Fruit fly (Drosophila melanogaster) whole organism, embryonic: ENCODE results near the gene CG15891.

Source experiments
- ATbp ChIP-seq: fragments of 200-800 bp; sonication (Bioruptor generic); optimal IDR thresholded peaks from 2 replicates; lab custom pipeline; 2017; ENCODE audit warnings: missing biosample characterization, mild to moderate bottlenecking, missing genetic modification characterization, missing genetic modification reagents
- Atf6 ChIP-seq: fragments of 200-800 bp; sonication (Bioruptor generic); IDR thresholded peaks from 2 replicates; pipeline ENCODE4 v1.3.6; 2022; ENCODE audit warnings: missing biosample characterization, missing genetic modification characterization
- CG10147 ChIP-seq: fragments of 200-800 bp; sonication (Bioruptor generic); optimal IDR thresholded peaks from 2 replicates; lab custom pipeline; 2019; ENCODE audit warnings: missing biosample characterization, mild to moderate bottlenecking, missing genetic modification characterization, moderate library complexity
- CG1024 ChIP-seq: fragments of 200-800 bp; sonication (Bioruptor generic); IDR thresholded peaks from 2 replicates; pipeline ENCODE4 v1.3.6; 2022; ENCODE audit warnings: missing biosample characterization, missing genetic modification characterization
- CG10274 ChIP-seq: fragments of 200-800 bp; sonication (Bioruptor generic); optimal IDR thresholded peaks from 3 replicates; lab custom pipeline; 2017; ENCODE audit warnings: missing biosample characterization, mild to moderate bottlenecking, missing genetic modification characterization
- CG10462 ChIP-seq: fragments of 200-800 bp; sonication (Bioruptor generic); optimal IDR thresholded peaks from 2 replicates; lab custom pipeline; 2016; ENCODE audit warnings: missing biosample characterization, missing genetic modification characterization
- CG10543 ChIP-seq: fragments of 200-800 bp; sonication (Bioruptor generic); optimal IDR thresholded peaks from 3 replicates; lab custom pipeline; 2017; ENCODE audit warnings: missing biosample characterization, mild to moderate bottlenecking, missing genetic modification characterization, moderate library complexity
- CG10654 ChIP-seq: fragments of 200-800 bp; sonication (Bioruptor generic); optimal IDR thresholded peaks from 2 replicates; lab custom pipeline; 2016; ENCODE audit warnings: missing biosample characterization, missing genetic modification characterization
- CG10979 ChIP-seq: fragments of 200-800 bp; sonication (Bioruptor generic); optimal IDR thresholded peaks from 2 replicates; lab custom pipeline; 2018; ENCODE audit warnings: missing biosample characterization, mild to moderate bottlenecking, missing genetic modification characterization, moderate library complexity
- CG11456 ChIP-seq: fragments of 200-800 bp; sonication (Bioruptor generic); IDR thresholded peaks from 3 replicates; pipeline ENCODE4 v1.3.6; 2022; ENCODE audit warnings: missing biosample characterization, missing genetic modification characterization
- CG11696 ChIP-seq: fragments of 200-800 bp; sonication (Bioruptor generic); IDR thresholded peaks from 2 replicates; pipeline ENCODE4 v1.3.6; 2022; ENCODE audit warnings: missing biosample characterization, missing genetic modification characterization
- CG12071 ChIP-seq: fragments of 200-800 bp; sonication (Bioruptor generic); optimal IDR thresholded peaks from 3 replicates; lab custom pipeline; 2018; ENCODE audit warnings: missing biosample characterization, mild to moderate bottlenecking, missing genetic modification characterization
- CG12942 ChIP-seq: fragments of 200-800 bp; sonication (Bioruptor generic); optimal IDR thresholded peaks from 3 replicates; lab custom pipeline; 2016; ENCODE audit warnings: missing biosample characterization, missing genetic modification characterization
- CG13296 ChIP-seq: fragments of 200-800 bp; sonication (Bioruptor generic); optimal IDR thresholded peaks from 3 replicates; lab custom pipeline; 2018; ENCODE audit warnings: missing biosample characterization, mild to moderate bottlenecking, missing genetic modification characterization
- CG14710 ChIP-seq: fragments of 200-800 bp; sonication (Bioruptor generic); optimal IDR thresholded peaks from 3 replicates; lab custom pipeline; 2019; ENCODE audit warnings: missing biosample characterization, mild to moderate bottlenecking, missing genetic modification characterization, moderate library complexity
- CG14965 ChIP-seq: fragments of 200-800 bp; sonication (Bioruptor generic); optimal IDR thresholded peaks from 2 replicates; lab custom pipeline; 2016; ENCODE audit warnings: missing biosample characterization, missing genetic modification characterization, borderline replicate concordance
- CG2678 ChIP-seq: fragments of 200-800 bp; sonication (Bioruptor generic); optimal IDR thresholded peaks from 3 replicates; lab custom pipeline; 2019; ENCODE audit warnings: missing biosample characterization, mild to moderate bottlenecking, missing genetic modification characterization, moderate library complexity
- CG2875 ChIP-seq: fragments of 200-800 bp; sonication (Bioruptor generic); optimal IDR thresholded peaks from 2 replicates; lab custom pipeline; 2017; ENCODE audit warnings: missing biosample characterization, mild to moderate bottlenecking, missing genetic modification characterization, missing genetic modification reagents
- CG3281 ChIP-seq: fragments of 200-800 bp; sonication (Bioruptor generic); optimal IDR thresholded peaks from 3 replicates; lab custom pipeline; 2017; ENCODE audit warnings: missing biosample characterization, mild to moderate bottlenecking, missing genetic modification characterization
- CG3407 ChIP-seq: fragments of 200-800 bp; sonication (Bioruptor generic); optimal IDR thresholded peaks from 2 replicates; lab custom pipeline; 2018; ENCODE audit warnings: missing biosample characterization, mild to moderate bottlenecking, missing genetic modification characterization
- CG4282 ChIP-seq: fragments of 200-800 bp; sonication (Bioruptor generic); optimal IDR thresholded peaks from 2 replicates; lab custom pipeline; 2016; ENCODE audit warnings: missing biosample characterization, missing genetic modification characterization
- CG4328 ChIP-seq: fragments of 200-800 bp; sonication (Bioruptor generic); optimal IDR thresholded peaks from 3 replicates; lab custom pipeline; 2017; ENCODE audit warnings: missing biosample characterization, missing genetic modification reagents, missing genetic modification characterization
- CG6791 ChIP-seq: fragments of 200-800 bp; sonication (Bioruptor generic); IDR thresholded peaks from 3 replicates; pipeline ENCODE4 v1.3.6; 2022; ENCODE audit warnings: missing biosample characterization, missing genetic modification characterization; ENCODE audit not compliant: partially characterized antibody
- CG6813 ChIP-seq: fragments of 200-800 bp; sonication (Bioruptor generic); optimal IDR thresholded peaks from 2 replicates; lab custom pipeline; 2017; ENCODE audit warnings: missing biosample characterization, missing genetic modification characterization, mild to moderate bottlenecking, moderate library complexity, missing genetic modification reagents
- CG7987 ChIP-seq: fragments of 200-800 bp; sonication (Bioruptor generic); optimal IDR thresholded peaks from 2 replicates; lab custom pipeline; 2018; ENCODE audit warnings: missing biosample characterization, mild to moderate bottlenecking, missing genetic modification characterization, moderate library complexity
- CTCF ChIP-seq: fragments of 200-800 bp; sonication (Bioruptor generic); optimal IDR thresholded peaks from 2 replicates; lab custom pipeline; 2017; ENCODE audit warnings: missing biosample characterization, mild to moderate bottlenecking, missing genetic modification characterization, moderate library complexity
- CrebB ChIP-seq: fragments of 200-800 bp; sonication (Bioruptor generic); optimal IDR thresholded peaks from 3 replicates; lab custom pipeline; 2018; ENCODE audit warnings: missing biosample characterization, mild to moderate bottlenecking, missing genetic modification characterization
- E2f2 ChIP-seq: fragments of 200-800 bp; sonication (Bioruptor generic); IDR thresholded peaks from 2 replicates; pipeline ENCODE4 v1.3.6; 2022; ENCODE audit warnings: missing biosample characterization, missing genetic modification characterization
- Fer1 ChIP-seq: fragments of 200-800 bp; sonication (Bioruptor generic); optimal IDR thresholded peaks from 2 replicates; lab custom pipeline; 2017; ENCODE audit warnings: missing biosample characterization, mild to moderate bottlenecking, missing genetic modification characterization
- HHEX ChIP-seq: fragments of 200-800 bp; sonication (Bioruptor generic); optimal IDR thresholded peaks from 3 replicates; lab custom pipeline; 2017; ENCODE audit warnings: missing biosample characterization, mild to moderate bottlenecking, missing genetic modification characterization, missing genetic modification reagents
- Hmr ChIP-seq: fragments of 200-800 bp; sonication (Bioruptor generic); optimal IDR thresholded peaks from 3 replicates; lab custom pipeline; 2017; ENCODE audit warnings: mild to moderate bottlenecking, missing biosample characterization, missing genetic modification reagents, missing genetic modification characterization
- Hr78 ChIP-seq, 2 experiments: fragments of 200-800 bp in 1 of 2; fragments of >200 bp in 1 of 2; sonication (Bioruptor generic) in 1 of 2; optimal IDR thresholded peaks; 2 replicates each; lab custom pipeline; 2017 to 2019; ENCODE audit warnings: missing biosample characterization in 2 of 2, missing genetic modification characterization in 2 of 2, mild to moderate bottlenecking in 1 of 2, moderate library complexity in 1 of 2
- Hsf ChIP-seq: fragments of 200-800 bp; sonication (Bioruptor generic); optimal IDR thresholded peaks from 3 replicates; lab custom pipeline; 2016; ENCODE audit warnings: missing biosample characterization, missing genetic modification characterization
- Med ChIP-seq: fragments of 200-800 bp; sonication (Bioruptor generic); peaks from one replicate; lab custom pipeline; 2016; ENCODE audit warnings: missing biosample characterization, missing genetic modification characterization, mild to moderate bottlenecking, inconsistent platforms, moderate library complexity
- Sox102F ChIP-seq: fragments of 200-800 bp; sonication (Bioruptor generic); optimal IDR thresholded peaks from 2 replicates; lab custom pipeline; 2018; ENCODE audit warnings: missing biosample characterization, mild to moderate bottlenecking, missing genetic modification characterization, moderate library complexity
- ac ChIP-seq: fragments of 200-800 bp; sonication (Bioruptor generic); optimal IDR thresholded peaks from 3 replicates; lab custom pipeline; 2017; ENCODE audit warnings: missing biosample characterization, mild to moderate bottlenecking, missing genetic modification characterization
- bsh ChIP-seq, 2 experiments: fragments of 200-800 bp; sonication (Bioruptor generic); optimal IDR thresholded peaks; 2 replicates each; lab custom pipeline; 2017 to 2018; ENCODE audit warnings: mild to moderate bottlenecking in 2 of 2, missing biosample characterization in 2 of 2, missing genetic modification characterization in 2 of 2, moderate library complexity in 1 of 2
- cg ChIP-seq: fragments of 200-800 bp; sonication (Bioruptor generic); optimal IDR thresholded peaks from 3 replicates; lab custom pipeline; 2019; ENCODE audit warnings: missing biosample characterization, mild to moderate bottlenecking, missing genetic modification characterization, moderate library complexity
- chinmo ChIP-seq: fragments of 200-800 bp; sonication (Bioruptor generic); IDR thresholded peaks from 4 replicates; pipeline ENCODE4 v1.3.6; 2022; ENCODE audit warnings: missing biosample characterization, missing genetic modification characterization; ENCODE audit not compliant: partially characterized antibody
- ci ChIP-seq: fragments of 200-800 bp; sonication (Bioruptor generic); IDR thresholded peaks from 3 replicates; pipeline ENCODE4 v1.3.6; 2022; ENCODE audit warnings: missing biosample characterization, missing genetic modification characterization
- fd3F ChIP-seq: fragments of 200-800 bp; sonication (Bioruptor generic); optimal IDR thresholded peaks from 2 replicates; lab custom pipeline; 2018; ENCODE audit warnings: missing biosample characterization, mild to moderate bottlenecking, missing genetic modification characterization, moderate library complexity
- ham ChIP-seq: fragments of 200-800 bp; sonication (Bioruptor generic); IDR thresholded peaks from 2 replicates; pipeline ENCODE4 v1.3.6; 2022; ENCODE audit warnings: missing biosample characterization, missing genetic modification characterization
- lab ChIP-seq: fragments of 200-800 bp; sonication (Bioruptor generic); optimal IDR thresholded peaks from 3 replicates; lab custom pipeline; 2017; ENCODE audit warnings: missing biosample characterization, missing genetic modification characterization, mild to moderate bottlenecking, moderate library complexity, missing genetic modification reagents
- onecut ChIP-seq: fragments of 200-800 bp; sonication (Bioruptor generic); IDR thresholded peaks from 2 replicates; pipeline ENCODE4 v1.3.6; 2022; ENCODE audit warnings: missing biosample characterization, missing genetic modification characterization
- pfk ChIP-seq: fragments of 200-800 bp; sonication (Bioruptor generic); optimal IDR thresholded peaks from 2 replicates; lab custom pipeline; 2018; ENCODE audit warnings: missing biosample characterization, mild to moderate bottlenecking, missing genetic modification characterization, moderate library complexity
- salm ChIP-seq: fragments of 200-800 bp; sonication (Bioruptor generic); optimal IDR thresholded peaks from 2 replicates; lab custom pipeline; 2018; ENCODE audit warnings: missing biosample characterization, mild to moderate bottlenecking, missing genetic modification characterization
- sens ChIP-seq: fragments of 200-800 bp; sonication (Bioruptor generic); peaks from one replicate; lab custom pipeline; 2016; ENCODE audit warnings: missing biosample characterization, missing genetic modification characterization
- stc ChIP-seq: fragments of 200-800 bp; sonication (Bioruptor generic); IDR thresholded peaks from 2 replicates; pipeline ENCODE4 v1.3.6; 2022; ENCODE audit warnings: missing biosample characterization, missing genetic modification characterization
- wdn ChIP-seq: fragments of 200-800 bp; sonication (Bioruptor generic); IDR thresholded peaks from 2 replicates; pipeline ENCODE4 v1.3.6; 2022; ENCODE audit warnings: missing biosample characterization, missing genetic modification characterization
- zen ChIP-seq: fragments of 200-800 bp; sonication (Bioruptor generic); optimal IDR thresholded peaks from 3 replicates; lab custom pipeline; 2018; ENCODE audit warnings: missing biosample characterization, mild to moderate bottlenecking, missing genetic modification characterization, moderate library complexity

Gene CG15891

DNA sequence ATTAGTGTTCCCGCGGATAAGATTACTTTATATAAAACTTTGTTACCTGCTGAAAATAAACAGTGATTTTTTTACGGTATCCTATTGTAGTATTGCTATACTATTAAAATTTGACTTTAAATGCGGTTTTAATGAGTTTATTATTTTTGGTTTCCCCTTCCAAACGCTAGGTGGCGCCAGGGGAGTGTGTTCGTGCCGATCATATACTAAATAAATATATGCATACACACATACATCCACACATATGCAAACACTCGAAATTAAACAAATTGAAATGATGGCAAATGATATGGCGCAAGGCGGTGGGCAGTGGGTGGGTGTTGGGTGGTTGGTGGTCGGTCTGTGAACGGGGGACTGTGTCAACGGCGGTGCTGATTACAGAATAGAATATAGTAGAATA lies 41.4 kb downstream of the CG15891 start:
- no peak for TF ChIP-seq CG11456
- TF ChIP-seq CG3281 (GFP tag; lab: Kevin White, UChicago): peak; percentile 5
- TF ChIP-seq stc (GFP tag; lab: Robert Waterston, UW): no peak
- no peak for TF ChIP-seq ac (GFP tag; lab: Kevin White, UChicago)
- peak; percentile 6 for TF ChIP-seq CG2875
- no peak for TF ChIP-seq CG10274 (GFP tag; lab: Kevin White, UChicago)
- TF ChIP-seq CG4328 (GFP tag; lab: Kevin White, UChicago): no peak
- no peak for TF ChIP-seq E2f2 (GFP tag; lab: Robert Waterston, UW)
- peak; percentile 13 for TF ChIP-seq CG13296 (GFP tag; lab: Kevin White, UChicago)
- TF ChIP-seq CTCF (GFP tag; lab: Kevin White, UChicago): peak; percentile 90
- peak; percentile 54 for TF ChIP-seq ATbp
- peak; percentile 16 for TF ChIP-seq CG10543 (GFP tag; lab: Kevin White, UChicago)
- peak in 1 of 2 experiments; percentile 19 for TF ChIP-seq bsh (GFP tag; optimal IDR thresholded peaks at IDR 0.05; lab: Kevin White, UChicago)
- peak; percentile 20 for TF ChIP-seq Hmr (GFP tag; lab: Kevin White, UChicago)
- TF ChIP-seq CG6813 (GFP tag; lab: Kevin White, UChicago): peak; percentile 8
- TF ChIP-seq onecut (GFP tag; lab: Robert Waterston, UW): peak; percentile 29
- TF ChIP-seq CG11696: 0 out of 2 replicates have a peak, but pooled peaks have one; percentile 49
- TF ChIP-seq HHEX (GFP tag; lab: Kevin White, UChicago): peak; percentile 44
- TF ChIP-seq CG14710 (tag; lab: Kevin White, UChicago): no peak
- TF ChIP-seq Hr78 (GFP tag; optimal IDR thresholded peaks at IDR 0.05; lab: Kevin White, UChicago): no peak
- 0 out of 2 replicates have a peak, but pooled peaks have one; percentile 11 for TF ChIP-seq CG1024
- TF ChIP-seq Atf6 (GFP tag; lab: Robert Waterston, UW): no peak
- TF ChIP-seq ci (GFP tag; lab: Robert Waterston, UW): 0 out of 3 replicates have a peak, but pooled peaks have one; percentile 27
- TF ChIP-seq Hsf: no peak
- TF ChIP-seq CG2678: peak; percentile 20
- TF ChIP-seq CG6791 (GFP tag; lab: Robert Waterston, UW): no peak
- peak; percentile 57 for TF ChIP-seq zen (tag; lab: Kevin White, UChicago)
- peak; percentile 6 for TF ChIP-seq CG3407 (GFP tag; lab: Kevin White, UChicago)
- peak; percentile 79 for TF ChIP-seq CG10979
- no peak for TF ChIP-seq CG10462 (GFP tag; lab: Kevin White, UChicago)
- peak; percentile 16 for TF ChIP-seq CG12071 (GFP tag; lab: Kevin White, UChicago)
- peak; percentile 16 for TF ChIP-seq fd3F
- no peak for TF ChIP-seq CG10654 (GFP tag; lab: Kevin White, UChicago)
- TF ChIP-seq CG4282: no peak
- no peak for TF ChIP-seq wdn (GFP tag; lab: Robert Waterston, UW)
- peak; percentile 8 for TF ChIP-seq CrebB (tag; lab: Kevin White, UChicago)
- peak; percentile 81 for TF ChIP-seq Med
- peak; percentile 12 for TF ChIP-seq Sox102F (GFP tag; lab: Kevin White, UChicago)
- peak; percentile 40 for TF ChIP-seq cg (GFP tag; lab: Kevin White, UChicago)
- TF ChIP-seq lab (GFP tag; lab: Kevin White, UChicago): peak; percentile 7
- no peak for TF ChIP-seq CG12942 (GFP tag; lab: Kevin White, UChicago)
- TF ChIP-seq Fer1: peak; percentile 0
- peak; percentile 11 for TF ChIP-seq CG7987
- TF ChIP-seq ham (GFP tag; lab: Robert Waterston, UW): no peak
- TF ChIP-seq salm (tag; lab: Kevin White, UChicago): peak; percentile 27
- TF ChIP-seq pfk (GFP tag; lab: Kevin White, UChicago): no peak
- TF ChIP-seq sens (GFP tag; lab: Kevin White, UChicago): peak; percentile 83
- TF ChIP-seq CG10147 (GFP tag; lab: Kevin White, UChicago): no peak
- peak; percentile 91 for TF ChIP-seq CG14965 (GFP tag; lab: Kevin White, UChicago)
- TF ChIP-seq chinmo: 0 out of 4 replicates have a peak, but pooled peaks have one; percentile 38
